Worm (Caenorhabditis elegans) whole organism, L2 larva: ENCODE data around the gene sup-10.

Experiments used
- egl-27 ChIP-seq: sonication (generic microtip); optimal IDR thresholded peaks from 3 replicates; lab custom pipeline; 2017; ENCODE audit warnings: missing biosample characterization, missing genetic modification reagents, missing genetic modification characterization
- mdl-1 ChIP-seq, 2 experiments: fragments of 150-350 bp in 1 of 2; sonication (generic microtip) in 1 of 2; optimal IDR thresholded peaks; 2 replicates each; lab custom pipeline; 2017; ENCODE audit warnings: missing biosample characterization in 2 of 2, missing genetic modification characterization in 2 of 2
- snpc-4 ChIP-seq: fragments of 150-350 bp; optimal IDR thresholded peaks from 2 replicates; lab custom pipeline; 2014; ENCODE audit warnings: missing biosample characterization, missing genetic modification characterization

DNA sequence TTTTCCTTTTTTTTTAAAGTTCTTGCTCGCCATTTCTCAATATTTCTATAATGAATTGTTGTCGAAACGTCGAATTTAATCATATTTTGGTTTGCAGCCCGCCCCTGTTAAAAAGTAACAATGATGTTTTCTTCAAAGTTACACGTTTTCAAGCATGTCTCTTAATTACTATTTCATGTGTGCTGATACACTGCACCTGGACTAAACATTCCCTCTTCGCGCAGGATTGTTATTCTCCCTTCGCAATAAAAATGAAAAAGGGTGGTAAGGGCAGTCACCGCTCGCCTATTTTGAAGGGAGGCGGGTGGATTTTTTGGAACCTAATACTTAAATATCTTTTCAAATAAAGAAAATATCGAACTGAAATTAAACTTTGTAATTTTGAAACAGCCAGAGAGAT, 17.4 kb downstream of the sup-10 start:
- no peak for TF ChIP-seq egl-27 (tag; lab: Kevin White, UChicago)
- no peak for TF ChIP-seq snpc-4 (tag; lab: Kevin White, UChicago)
- no peak for TF ChIP-seq mdl-1 (tag; optimal IDR thresholded peaks at IDR 0.05; lab: Kevin White, UChicago)
